Worm (Caenorhabditis elegans): ENCODE measurements around the gene C13G5.2.
A peak's percentile ranks its signal among the peaks of the same experiment; 100 is the strongest.

Gene C13G5.2

ce11 chrIII:8575359-8576101 lies 42.7 kb downstream of the C13G5.2 start:
- TF ChIP-seq snpc-4 (GFP tag; optimal IDR thresholded peaks at IDR 0.05) (no peak), snpc-4 (tag; optimal IDR thresholded peaks at IDR 0.05) (peak in 2 of 4 experiments; percentile 61 to 62), Y79H2A.3 (GFP tag; conservative IDR thresholded peaks at IDR 0.05) (no peak), pbrm-1 (GFP tag; IDR thresholded peaks at IDR 0.05) (no peak), lin-40 (tag; optimal IDR thresholded peaks at IDR 0.05) (no peak), akir-1 (GFP tag; optimal IDR thresholded peaks at IDR 0.05) (no peak), pha-4 (tag; optimal IDR thresholded peaks at IDR 0.05) (no peak), tbp1 (GFP tag; optimal IDR thresholded peaks at IDR 0.05) (no peak)

- TF ChIP-seq madf-6 (GFP tag; IDR thresholded peaks at IDR 0.05) (no peak), pbrm-1 (GFP tag; IDR thresholded peaks at IDR 0.05) (no peak), ama-1 (optimal IDR thresholded peaks at IDR 0.05) (no peak), ama-1 (GFP tag; optimal IDR thresholded peaks at IDR 0.05) (no peak), lin-35 (GFP tag; optimal IDR thresholded peaks at IDR 0.05) (no peak), F55B11.4 (tag; optimal IDR thresholded peaks at IDR 0.05; ENCODE audit: borderline replicate concordance, insufficient read depth) (no peak), zfh-2 (GFP tag; conservative IDR thresholded peaks at IDR 0.05) (no peak), nhr-90 (tag; optimal IDR thresholded peaks at IDR 0.05) (no peak), ceh-100 (GFP tag; IDR thresholded peaks at IDR 0.05) (no peak), dox-1 (GFP tag; IDR thresholded peaks at IDR 0.05) (no peak), efl-1 (GFP tag; optimal IDR thresholded peaks at IDR 0.05) (no peak), unc-130 (GFP tag; optimal IDR thresholded peaks at IDR 0.05) (no peak)
These were observed 44.0 kb downstream of the C13G5.2 start for ce11 chrIII:8574299-8574698.

- TF ChIP-seq T07F8.4 (tag; optimal IDR thresholded peaks at IDR 0.05) (no peak), zim-3 (tag; optimal IDR thresholded peaks at IDR 0.05) (no peak), K12H6.12 (tag; optimal IDR thresholded peaks at IDR 0.05) (no peak), rec-8 (tag; optimal IDR thresholded peaks at IDR 0.05) (no peak), F23B12.7 (tag; optimal IDR thresholded peaks at IDR 0.05; ENCODE audit: insufficient read depth) (no peak), Y79H2A.3 (GFP tag; conservative IDR thresholded peaks at IDR 0.05) (no peak), attf-3 (GFP tag; conservative IDR thresholded peaks at IDR 0.05) (no peak), nhr-27 (tag; optimal IDR thresholded peaks at IDR 0.05) (no peak), hlh-26 (GFP tag; conservative IDR thresholded peaks at IDR 0.05) (no peak), F10E7.11 (tag; optimal IDR thresholded peaks at IDR 0.05) (no peak), cebp-2 (GFP tag; IDR thresholded peaks at IDR 0.05) (no peak), ekl-4 (GFP tag; IDR thresholded peaks at IDR 0.05) (no peak), Y53F4B.3 (GFP tag; IDR thresholded peaks at IDR 0.05) (no peak), mes-4 (tag; optimal IDR thresholded peaks at IDR 0.05) (no peak), hmg-20 (GFP tag; IDR thresholded peaks at IDR 0.05) (no peak), sdz-38 (tag; optimal IDR thresholded peaks at IDR 0.05) (no peak), F55B11.4 (tag; optimal IDR thresholded peaks at IDR 0.05; ENCODE audit: borderline replicate concordance, insufficient read depth) (no peak), pbrm-1 (GFP tag; IDR thresholded peaks at IDR 0.05) (no peak), bed-2 (GFP tag; IDR thresholded peaks at IDR 0.05) (no peak), dpff-1 (tag; optimal IDR thresholded peaks at IDR 0.05) (no peak)
These were observed 44.4 kb downstream of the C13G5.2 start for ce11 chrIII:8573869-8574268.

Data from whole organism, young adult.